Fruit fly (Drosophila melanogaster) whole organism: Measurements from ENCODE around the gene CG12299.

Experiments
- CG8478 ChIP-seq: fragments of >200 bp; optimal IDR thresholded peaks from 2 replicates; lab custom pipeline; 2018; ENCODE audit warnings: inconsistent platforms
- Dll ChIP-seq: fragments of >200 bp; optimal IDR thresholded peaks from 2 replicates; lab custom pipeline; 2017
- EcR ChIP-seq, 2 experiments: fragments of >200 bp; optimal IDR thresholded peaks; 2 replicates each; lab custom pipeline; 2017; ENCODE audit warnings: missing biosample characterization in 2 of 2, missing genetic modification characterization in 2 of 2, missing genetic modification reagents in 2 of 2
- pan ChIP-seq: fragments of >200 bp; optimal IDR thresholded peaks from 2 replicates; lab custom pipeline; 2017
- psq ChIP-seq: fragments of >200 bp; optimal IDR thresholded peaks from 2 replicates; lab custom pipeline; 2017
- usp ChIP-seq: fragments of >200 bp; optimal IDR thresholded peaks from 2 replicates; lab custom pipeline; 2017; ENCODE audit warnings: missing biosample characterization, missing genetic modification characterization, mixed read lengths

DNA sequence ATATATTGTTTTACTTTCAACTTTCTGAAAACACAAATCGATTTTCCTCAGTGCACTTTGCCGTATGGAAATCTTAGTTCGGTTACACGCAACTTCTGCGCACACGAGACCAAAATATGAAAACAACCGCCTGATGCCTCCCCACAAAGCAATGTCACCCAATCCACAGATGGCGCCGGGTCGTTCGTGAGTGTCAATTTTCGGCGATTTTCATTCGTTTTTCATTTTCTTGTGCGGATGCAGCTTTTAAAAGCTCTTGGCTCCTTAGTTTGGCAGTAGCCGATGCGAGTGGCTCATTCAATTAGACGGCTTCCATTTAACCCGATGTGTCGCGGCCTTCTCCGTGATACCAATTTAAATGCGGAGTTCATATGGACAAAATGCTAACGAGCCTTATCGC, 13.2 kb upstream of the CG12299 start, which contains the start of gene CG6431:
- TF ChIP-seq CG8478 (no peak), Dll (lab: Kevin White, UChicago) (no peak), EcR (GFP tag; optimal IDR thresholded peaks at IDR 0.05; lab: Kevin White, UChicago) (no peak), usp (GFP tag; lab: Kevin White, UChicago) (no peak), pan (lab: Kevin White, UChicago) (no peak), psq (lab: Kevin White, UChicago) (no peak)
